Fruit fly (Drosophila melanogaster): ENCODE results near the gene Pi3K68D.

dm6 chr3L:11821723-11822445 is 32.1 kb upstream of the Pi3K68D start, which contains the start of the genes CG11597 and CG5946:
- TF ChIP-seq rn (GFP tag; IDR thresholded peaks at IDR 0.05) (no peak), CG14655 (GFP tag; optimal IDR thresholded peaks at IDR 0.05) (no peak), CG17806 (tag; optimal IDR thresholded peaks at IDR 0.05) (no peak), CG8159 (tag; optimal IDR thresholded peaks at IDR 0.05) (no peak), CG34367 (tag; optimal IDR thresholded peaks at IDR 0.05) (no peak), CG32121 (GFP tag; IDR thresholded peaks at IDR 0.05) (no peak)

All from whole organism, pupa.